Worm (Caenorhabditis elegans) whole organism, midembryonic: Measurements from ENCODE around the gene C33H5.16.

Source experiments
- T22C8.4 ChIP-seq: fragments of 200-800 bp; sonication (Bioruptor generic); IDR thresholded peaks from 2 replicates; pipeline ENCODE4 v1.3.6; 2022; ENCODE audit warnings: missing genetic modification characterization, missing compliant biosample characterization
- flt-1 ChIP-seq: fragments of 200-800 bp; sonication (Bioruptor generic); IDR thresholded peaks from 2 replicates; pipeline ENCODE4 v1.3.6; 2022; ENCODE audit warnings: missing genetic modification characterization, missing compliant biosample characterization
- ref-1 ChIP-seq: fragments of 200-800 bp; sonication (Bioruptor generic); conservative IDR thresholded peaks from 2 replicates; pipeline ENCODE4 v1.3.6; 2022; ENCODE audit warnings: missing genetic modification reagents, missing genetic modification characterization, missing compliant biosample characterization
- ztf-29 ChIP-seq: fragments of 200-800 bp; sonication (Bioruptor generic); IDR thresholded peaks from 2 replicates; pipeline ENCODE4 v1.3.6; 2022; ENCODE audit warnings: missing genetic modification reagents, missing genetic modification characterization, missing compliant biosample characterization

DNA sequence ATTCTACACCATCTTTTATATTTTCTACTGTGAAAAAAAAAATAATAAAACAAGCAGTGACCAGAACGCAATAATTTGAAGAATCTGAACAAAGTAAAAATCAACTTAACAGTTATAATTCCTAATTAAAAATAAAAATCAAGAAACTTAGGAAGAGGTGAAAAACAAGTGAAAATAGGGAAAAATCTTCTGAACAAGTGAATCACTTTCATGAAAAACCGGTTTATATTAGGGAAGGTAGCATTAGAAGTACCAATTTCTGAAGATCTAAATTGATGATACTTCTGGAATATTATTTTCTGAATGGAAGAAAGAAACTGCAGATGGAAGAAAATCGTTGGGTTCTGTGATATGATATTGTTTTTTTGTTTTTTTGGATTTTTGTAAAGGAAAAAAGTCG is 33.3 kb upstream of the C33H5.16 start:
- no peak for TF ChIP-seq ztf-29
- TF ChIP-seq ref-1 (GFP tag; lab: Robert Waterston, UW), result no peak
- no peak for TF ChIP-seq flt-1 (GFP tag; lab: Robert Waterston, UW)
- TF ChIP-seq T22C8.4 (GFP tag; lab: Robert Waterston, UW), result no peak
